Worm (Caenorhabditis elegans) whole organism, early embryonic: ENCODE results near the gene R07E5.15.

Source experiments
- F13C5.2 ChIP-seq: sonication (generic microtip); optimal IDR thresholded peaks from 2 replicates; lab custom pipeline; 2017; ENCODE audit warnings: mild to moderate bottlenecking, missing genetic modification characterization, inconsistent platforms, missing compliant biosample characterization
- aly-1 ChIP-seq: sonication (generic microtip); optimal IDR thresholded peaks from 2 replicates; lab custom pipeline; 2016; ENCODE audit warnings: missing genetic modification characterization, missing compliant biosample characterization
- ama-1 ChIP-seq: fragments of 150-350 bp; optimal IDR thresholded peaks from 2 replicates; lab custom pipeline; 2014
- ceh-13 ChIP-seq: fragments of 200-800 bp; sonication (Bioruptor generic); optimal IDR thresholded peaks from 2 replicates; lab custom pipeline; 2018; ENCODE audit warnings: mild to moderate bottlenecking, missing genetic modification characterization, missing compliant biosample characterization
- flt-1 ChIP-seq: fragments of 200-800 bp; sonication (Bioruptor generic); IDR thresholded peaks from 2 replicates; pipeline ENCODE4 v1.3.6; 2022; ENCODE audit warnings: missing genetic modification characterization, missing compliant biosample characterization
- hmbx-1 ChIP-seq: sonication (generic microtip); optimal IDR thresholded peaks from 2 replicates; lab custom pipeline; 2016; ENCODE audit warnings: mild to moderate bottlenecking, missing genetic modification characterization, missing compliant biosample characterization
- hnd-1 ChIP-seq: sonication (generic microtip); optimal IDR thresholded peaks from 2 replicates; lab custom pipeline; 2016; ENCODE audit warnings: missing genetic modification characterization, missing compliant biosample characterization
- pes-1 ChIP-seq: fragments of 200-800 bp; sonication (Bioruptor generic); IDR thresholded peaks from 2 replicates; pipeline ENCODE4 v1.3.6; 2022; ENCODE audit warnings: missing genetic modification reagents, missing genetic modification characterization, missing compliant biosample characterization
- scrt-1 ChIP-seq: fragments of 200-800 bp; sonication (Bioruptor generic); IDR thresholded peaks from 2 replicates; pipeline ENCODE4 v1.3.6; 2022; ENCODE audit warnings: missing genetic modification characterization, missing compliant biosample characterization
- sea-1 ChIP-seq: fragments of 200-800 bp; sonication (Bioruptor generic); conservative IDR thresholded peaks from 2 replicates; pipeline ENCODE4 v1.3.6; 2022; ENCODE audit warnings: missing genetic modification characterization, missing compliant biosample characterization
- tbx-11 ChIP-seq: fragments of 200-800 bp; sonication (Bioruptor generic); IDR thresholded peaks from 2 replicates; pipeline ENCODE4 v1.3.6; 2022; ENCODE audit warnings: missing genetic modification characterization, missing compliant biosample characterization
- tbx-37 ChIP-seq: fragments of 200-800 bp; sonication (Bioruptor generic); conservative IDR thresholded peaks from 2 replicates; pipeline ENCODE4 v1.3.6; 2022; ENCODE audit warnings: missing genetic modification reagents, missing genetic modification characterization, missing compliant biosample characterization
- tra-4 ChIP-seq: sonication (generic microtip); optimal IDR thresholded peaks from 2 replicates; lab custom pipeline; 2017; ENCODE audit warnings: missing genetic modification characterization, missing compliant biosample characterization

- TF ChIP-seq tbx-11 (GFP tag; lab: Robert Waterston, UW) (no peak), hnd-1 (tag; lab: Kevin White, UChicago) (no peak), ama-1 (lab: Kevin White, UChicago) (no peak), F13C5.2 (no peak), flt-1 (GFP tag; lab: Robert Waterston, UW) (no peak), aly-1 (tag; lab: Kevin White, UChicago) (no peak), pes-1 (no peak), hmbx-1 (tag; lab: Kevin White, UChicago) (no peak), sea-1 (GFP tag; lab: Robert Waterston, UW) (no peak), tbx-37 (GFP tag; lab: Robert Waterston, UW) (no peak), tra-4 (tag; lab: Kevin White, UChicago) (no peak), ceh-13 (no peak), scrt-1 (GFP tag; lab: Robert Waterston, UW) (no peak)
Measured at ce11 chrIII:4364974-4365373, 36.3 kb upstream of the R07E5.15 start, which contains the start of gene ckb-1.
